Fruit fly (Drosophila melanogaster) S2 (cell line): Measurements from ENCODE around the gene Cyp4ae1.

ENCODE experiments used
- CG8478 ChIP-seq: fragments of >200 bp; optimal IDR thresholded peaks from 2 replicates; lab custom pipeline; 2018
- CTCF ChIP-seq, 2 experiments: fragments of >200 bp; optimal IDR thresholded peaks; 2 replicates each; lab custom pipeline; 2018

dm6 chrX:2219246-2219645 lies 40.4 kb downstream of the Cyp4ae1 start:
- TF ChIP-seq CG8478 (lab: Kevin White, UChicago) (no peak), CTCF (optimal IDR thresholded peaks at IDR 0.05; lab: Kevin White, UChicago) (no peak)
